Worm (Caenorhabditis elegans) whole organism, early embryonic: ENCODE results near the gene str-14.

Experiments
- F13C5.2 ChIP-seq: sonication (generic microtip); optimal IDR thresholded peaks from 2 replicates; lab custom pipeline; 2017; ENCODE audit warnings: mild to moderate bottlenecking, missing genetic modification characterization, inconsistent platforms, missing compliant biosample characterization
- aly-1 ChIP-seq: sonication (generic microtip); optimal IDR thresholded peaks from 2 replicates; lab custom pipeline; 2016; ENCODE audit warnings: missing genetic modification characterization, missing compliant biosample characterization
- ama-1 ChIP-seq: fragments of 150-350 bp; optimal IDR thresholded peaks from 2 replicates; lab custom pipeline; 2014
- ceh-36 ChIP-seq: sonication (generic microtip); optimal IDR thresholded peaks from 2 replicates; lab custom pipeline; 2016; ENCODE audit warnings: missing genetic modification characterization, inconsistent platforms, missing compliant biosample characterization
- ets-7 ChIP-seq: sonication (generic microtip); optimal IDR thresholded peaks from 2 replicates; lab custom pipeline; 2016; ENCODE audit warnings: missing genotype, missing genetic modification characterization, missing compliant biosample characterization
- flt-1 ChIP-seq: fragments of 200-800 bp; sonication (Bioruptor generic); IDR thresholded peaks from 2 replicates; pipeline ENCODE4 v1.3.6; 2022; ENCODE audit warnings: missing genetic modification characterization, missing compliant biosample characterization
- hmg-4 ChIP-seq: fragments of 200-800 bp; sonication (Bioruptor generic); optimal IDR thresholded peaks from 2 replicates; lab custom pipeline; 2018; ENCODE audit warnings: mild to moderate bottlenecking, missing genetic modification characterization, missing compliant biosample characterization
- hnd-1 ChIP-seq: sonication (generic microtip); optimal IDR thresholded peaks from 2 replicates; lab custom pipeline; 2016; ENCODE audit warnings: missing genetic modification characterization, missing compliant biosample characterization
- scrt-1 ChIP-seq: fragments of 200-800 bp; sonication (Bioruptor generic); IDR thresholded peaks from 2 replicates; pipeline ENCODE4 v1.3.6; 2022; ENCODE audit warnings: missing genetic modification characterization, missing compliant biosample characterization
- sea-1 ChIP-seq: fragments of 200-800 bp; sonication (Bioruptor generic); conservative IDR thresholded peaks from 2 replicates; pipeline ENCODE4 v1.3.6; 2022; ENCODE audit warnings: missing genetic modification characterization, missing compliant biosample characterization
- tbx-11 ChIP-seq: fragments of 200-800 bp; sonication (Bioruptor generic); IDR thresholded peaks from 2 replicates; pipeline ENCODE4 v1.3.6; 2022; ENCODE audit warnings: missing genetic modification characterization, missing compliant biosample characterization
- tbx-37 ChIP-seq: fragments of 200-800 bp; sonication (Bioruptor generic); conservative IDR thresholded peaks from 2 replicates; pipeline ENCODE4 v1.3.6; 2022; ENCODE audit warnings: missing genetic modification reagents, missing genetic modification characterization, missing compliant biosample characterization
- tra-4 ChIP-seq: sonication (generic microtip); optimal IDR thresholded peaks from 2 replicates; lab custom pipeline; 2017; ENCODE audit warnings: missing genetic modification characterization, missing compliant biosample characterization

DNA sequence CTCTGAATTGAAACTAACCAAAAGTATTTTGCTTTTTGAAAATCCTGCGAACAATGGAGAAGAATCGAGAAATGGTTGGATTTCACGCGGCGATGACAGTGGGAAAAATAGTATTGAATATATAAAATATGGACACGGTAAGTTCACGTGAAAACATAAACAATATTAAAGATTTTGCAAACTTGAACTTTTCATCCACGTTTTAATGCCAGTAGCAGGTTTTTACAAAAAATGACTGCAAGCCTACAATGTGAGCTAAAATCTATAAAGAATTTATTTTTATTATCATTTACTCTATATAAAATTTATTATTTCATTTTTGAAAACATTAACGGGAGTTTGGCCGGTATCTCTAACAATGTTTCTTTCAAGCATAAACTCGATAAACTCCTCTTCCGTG, 25.5 kb downstream of the str-14 start, which contains the start of gene F26D2.10:
- TF ChIP-seq flt-1 (GFP tag; lab: Robert Waterston, UW) (no peak), tbx-11 (GFP tag; lab: Robert Waterston, UW) (no peak), F13C5.2 (tag; lab: Kevin White, UChicago) (no peak), ets-7 (tag; lab: Kevin White, UChicago) (no peak), ama-1 (no peak), scrt-1 (GFP tag; lab: Robert Waterston, UW) (no peak), aly-1 (no peak), ceh-36 (no peak), tbx-37 (GFP tag; lab: Robert Waterston, UW) (no peak), tra-4 (tag; lab: Kevin White, UChicago) (no peak), hmg-4 (GFP tag; lab: Kevin White, UChicago) (no peak), hnd-1 (tag; lab: Kevin White, UChicago) (no peak), sea-1 (no peak)
